Worm (Caenorhabditis elegans): ENCODE results near the gene C44B11.1.

Gene C44B11.1

ce11 chrIII:3119972-3120371, 35.1 kb upstream of the C44B11.1 start:
- TF ChIP-seq tra-4 (tag; optimal IDR thresholded peaks at IDR 0.05) (no peak), pes-1 (GFP tag; IDR thresholded peaks at IDR 0.05) (no peak)

- TF ChIP-seq pes-1 (GFP tag; IDR thresholded peaks at IDR 0.05) (no peak), ceh-36 (tag; optimal IDR thresholded peaks at IDR 0.05) (no peak), aly-1 (tag; optimal IDR thresholded peaks at IDR 0.05) (no peak), hmg-4 (GFP tag; optimal IDR thresholded peaks at IDR 0.05) (no peak), hmbx-1 (tag; optimal IDR thresholded peaks at IDR 0.05) (no peak), tra-4 (tag; optimal IDR thresholded peaks at IDR 0.05) (no peak), tbx-37 (GFP tag; conservative IDR thresholded peaks at IDR 0.05) (no peak), flt-1 (GFP tag; IDR thresholded peaks at IDR 0.05) (no peak), sea-1 (GFP tag; conservative IDR thresholded peaks at IDR 0.05) (no peak), ceh-13 (GFP tag; optimal IDR thresholded peaks at IDR 0.05) (no peak), B0310.2 (tag; optimal IDR thresholded peaks at IDR 0.05) (no peak), scrt-1 (GFP tag; IDR thresholded peaks at IDR 0.05) (no peak), ama-1 (optimal IDR thresholded peaks at IDR 0.05) (no peak), F13C5.2 (tag; optimal IDR thresholded peaks at IDR 0.05) (no peak), hnd-1 (tag; optimal IDR thresholded peaks at IDR 0.05) (no peak), tbx-11 (GFP tag; IDR thresholded peaks at IDR 0.05) (no peak), ets-7 (tag; optimal IDR thresholded peaks at IDR 0.05) (no peak)
Measured at ce11 chrIII:3124209-3124786, 30.8 kb upstream of the C44B11.1 start.

- TF ChIP-seq ets-7 (tag; optimal IDR thresholded peaks at IDR 0.05) (no peak), flt-1 (GFP tag; IDR thresholded peaks at IDR 0.05) (no peak), aly-1 (tag; optimal IDR thresholded peaks at IDR 0.05) (no peak), B0310.2 (tag; optimal IDR thresholded peaks at IDR 0.05) (no peak), pes-1 (GFP tag; IDR thresholded peaks at IDR 0.05) (no peak), sea-1 (GFP tag; conservative IDR thresholded peaks at IDR 0.05) (no peak), hmbx-1 (tag; optimal IDR thresholded peaks at IDR 0.05) (no peak), ceh-13 (GFP tag; optimal IDR thresholded peaks at IDR 0.05) (no peak), tbx-37 (GFP tag; conservative IDR thresholded peaks at IDR 0.05) (no peak), ama-1 (optimal IDR thresholded peaks at IDR 0.05) (no peak), hnd-1 (tag; optimal IDR thresholded peaks at IDR 0.05) (no peak), F13C5.2 (tag; optimal IDR thresholded peaks at IDR 0.05) (no peak), tbx-11 (GFP tag; IDR thresholded peaks at IDR 0.05) (no peak), ceh-36 (tag; optimal IDR thresholded peaks at IDR 0.05) (no peak), tra-4 (tag; optimal IDR thresholded peaks at IDR 0.05) (no peak), scrt-1 (GFP tag; IDR thresholded peaks at IDR 0.05) (no peak), hmg-4 (GFP tag; optimal IDR thresholded peaks at IDR 0.05) (no peak)
Measured at ce11 chrIII:3127074-3127596, 27.9 kb upstream of the C44B11.1 start, which contains the start of gene nipa-1. nipa-1 (minus strand) TSS chrIII:3127124.

- TF ChIP-seq B0310.2 (tag; optimal IDR thresholded peaks at IDR 0.05) (no peak), hnd-1 (tag; optimal IDR thresholded peaks at IDR 0.05) (no peak), tbx-11 (GFP tag; IDR thresholded peaks at IDR 0.05) (no peak), aly-1 (tag; optimal IDR thresholded peaks at IDR 0.05) (no peak)
Measured at ce11 chrIII:3127613-3128012, 27.5 kb upstream of the C44B11.1 start.

- TF ChIP-seq tbx-11 (GFP tag; IDR thresholded peaks at IDR 0.05) (no peak), scrt-1 (GFP tag; IDR thresholded peaks at IDR 0.05) (no peak), hmg-4 (GFP tag; optimal IDR thresholded peaks at IDR 0.05) (no peak), ets-7 (tag; optimal IDR thresholded peaks at IDR 0.05) (no peak), pes-1 (GFP tag; IDR thresholded peaks at IDR 0.05) (no peak), hnd-1 (tag; optimal IDR thresholded peaks at IDR 0.05) (no peak), flt-1 (GFP tag; IDR thresholded peaks at IDR 0.05) (no peak), tbx-37 (GFP tag; conservative IDR thresholded peaks at IDR 0.05) (no peak), B0310.2 (tag; optimal IDR thresholded peaks at IDR 0.05) (no peak)
Measured at ce11 chrIII:3129036-3129435, 26.0 kb upstream of the C44B11.1 start, which contains the start of gene Y53G8B.1. Y53G8B.1 (plus strand) TSS chrIII:3129277.

- TF ChIP-seq hnd-1 (tag; optimal IDR thresholded peaks at IDR 0.05) (no peak), aly-1 (tag; optimal IDR thresholded peaks at IDR 0.05) (no peak), B0310.2 (tag; optimal IDR thresholded peaks at IDR 0.05) (no peak), pes-1 (GFP tag; IDR thresholded peaks at IDR 0.05) (no peak), ama-1 (optimal IDR thresholded peaks at IDR 0.05) (no peak), hmg-4 (GFP tag; optimal IDR thresholded peaks at IDR 0.05) (no peak), scrt-1 (GFP tag; IDR thresholded peaks at IDR 0.05) (no peak), ceh-36 (tag; optimal IDR thresholded peaks at IDR 0.05) (no peak), tbx-11 (GFP tag; IDR thresholded peaks at IDR 0.05) (no peak), sea-1 (GFP tag; conservative IDR thresholded peaks at IDR 0.05) (no peak), flt-1 (GFP tag; IDR thresholded peaks at IDR 0.05) (no peak)
Measured at ce11 chrIII:3136325-3137001, 18.6 kb upstream of the C44B11.1 start.

- TF ChIP-seq tra-4 (tag; optimal IDR thresholded peaks at IDR 0.05) (no peak), hmbx-1 (tag; optimal IDR thresholded peaks at IDR 0.05) (no peak), F13C5.2 (tag; optimal IDR thresholded peaks at IDR 0.05) (no peak), hnd-1 (tag; optimal IDR thresholded peaks at IDR 0.05) (no peak), ceh-36 (tag; optimal IDR thresholded peaks at IDR 0.05) (no peak), B0310.2 (tag; optimal IDR thresholded peaks at IDR 0.05) (no peak), scrt-1 (GFP tag; IDR thresholded peaks at IDR 0.05) (no peak), sea-1 (GFP tag; conservative IDR thresholded peaks at IDR 0.05) (no peak), flt-1 (GFP tag; IDR thresholded peaks at IDR 0.05) (no peak), tbx-37 (GFP tag; conservative IDR thresholded peaks at IDR 0.05) (no peak), ama-1 (optimal IDR thresholded peaks at IDR 0.05) (no peak)
Measured at ce11 chrIII:3138087-3138486, 17.0 kb upstream of the C44B11.1 start.

All from whole organism, early embryonic.